In genomic region chr3L:377222-378071, dm6 we compare ENCODE assay signal across 1 fruit fly cellular context.
TF ChIP-seq lines count a peak whose summit lies in the region.

No protein-coding gene starts in this region.

TF ChIP-seq in whole organism, embryonic, 481 proteins besides CTCF, POLR2A, EP300 and RAD21 (continued from another document and continues in another):
- TF ChIP-seq NC2α (GFP tag; optimal IDR thresholded peaks at IDR 0.05; lab: Kevin White, UChicago) (no peak), CG14014 (GFP tag; IDR thresholded peaks at IDR 0.05; lab: Robert Waterston, UW) (peak; percentile 84), h (optimal IDR thresholded peaks at IDR 0.05; lab: Kevin White, UChicago) (no peak), Lim3 (GFP tag; IDR thresholded peaks at IDR 0.05; lab: Robert Waterston, UW) (no peak), CG11247 (GFP tag; IDR thresholded peaks at IDR 0.05; lab: Robert Waterston, UW) (peak; percentile 55; the same call in 1 of the 2 replicates), MESR4 (GFP tag; optimal IDR thresholded peaks at IDR 0.05; lab: Kevin White, UChicago) (peak; percentile 14), tna (GFP tag; IDR thresholded peaks at IDR 0.05; lab: Robert Waterston, UW; ENCODE audit: partially characterized antibody) (no peak), Optix (GFP tag; IDR thresholded peaks at IDR 0.05; lab: Robert Waterston, UW) (no peak), CG2120 (GFP tag; optimal IDR thresholded peaks at IDR 0.05; lab: Kevin White, UChicago) (peak; percentile 74), ken (GFP tag; IDR thresholded peaks at IDR 0.05; lab: Robert Waterston, UW) (peak; percentile 65; the same call in 2 of the 3 replicates), CG17802 (tag; optimal IDR thresholded peaks at IDR 0.05; lab: Kevin White, UChicago) (peak; percentile 40), exex (tag; optimal IDR thresholded peaks at IDR 0.05; lab: Kevin White, UChicago) (peak; percentile 74), CG13894 (tag; optimal IDR thresholded peaks at IDR 0.05; lab: Kevin White, UChicago) (peak; percentile 90), Nf-YA (GFP tag; IDR thresholded peaks at IDR 0.05; lab: Robert Waterston, UW) (no peak), tll (GFP tag; optimal IDR thresholded peaks at IDR 0.05; lab: Kevin White, UChicago) (no peak), phol (tag; optimal IDR thresholded peaks at IDR 0.05; lab: Kevin White, UChicago) (peak; percentile 94), CG3407 (GFP tag; optimal IDR thresholded peaks at IDR 0.05; lab: Kevin White, UChicago) (peak; percentile 85), CG6813 (GFP tag; optimal IDR thresholded peaks at IDR 0.05; lab: Kevin White, UChicago) (peak; percentile 93), CG12104 (GFP tag; optimal IDR thresholded peaks at IDR 0.05; lab: Kevin White, UChicago) (peak; percentile 81), seq (GFP tag; IDR thresholded peaks at IDR 0.05; lab: Robert Waterston, UW) (peak; percentile 78), Fer2 (tag; optimal IDR thresholded peaks at IDR 0.05; lab: Kevin White, UChicago) (peak; percentile 89), CG18764 (GFP tag; optimal IDR thresholded peaks at IDR 0.05; lab: Kevin White, UChicago) (peak; percentile 75), btn (GFP tag; optimal IDR thresholded peaks at IDR 0.05; lab: Kevin White, UChicago) (no peak), yki (optimal IDR thresholded peaks at IDR 0.05; lab: Kevin White, UChicago) (no peak), CG11560 (tag; IDR thresholded peaks at IDR 0.05; lab: Robert Waterston, UW) (peak; percentile 51; the same call in 2 of the 3 replicates), pan (optimal IDR thresholded peaks at IDR 0.05; lab: Kevin White, UChicago) (no peak), pan (GFP tag; optimal IDR thresholded peaks at IDR 0.05 in 1 of 2, IDR thresholded peaks at IDR 0.05 in 1 of 2) (peak in 1 of 2 experiments; percentile 85), CG15601 (tag; optimal IDR thresholded peaks at IDR 0.05; lab: Kevin White, UChicago) (peak; percentile 93), CG2889 (GFP tag; IDR thresholded peaks at IDR 0.05; lab: Robert Waterston, UW) (peak; percentile 74), Hr3 (GFP tag; optimal IDR thresholded peaks at IDR 0.05; lab: Kevin White, UChicago) (peak; percentile 84), Camta (GFP tag; optimal IDR thresholded peaks at IDR 0.05; lab: Kevin White, UChicago) (no peak), TFAM (GFP tag; optimal IDR thresholded peaks at IDR 0.05; lab: Kevin White, UChicago) (no peak), Lhr (GFP tag; optimal IDR thresholded peaks at IDR 0.05; lab: Kevin White, UChicago) (peak; percentile 75), CG6254 (GFP tag; optimal IDR thresholded peaks at IDR 0.05; lab: Kevin White, UChicago) (peak; percentile 89), jigr1 (GFP tag; IDR thresholded peaks at IDR 0.05; lab: Robert Waterston, UW) (no peak), E2f2 (GFP tag; IDR thresholded peaks at IDR 0.05; lab: Robert Waterston, UW) (peak; percentile 62), her (GFP tag; optimal IDR thresholded peaks at IDR 0.05; lab: Kevin White, UChicago) (no peak), ci (GFP tag; IDR thresholded peaks at IDR 0.05; lab: Robert Waterston, UW) (peak; percentile 64; the same call in 1 of the 3 replicates), p53 (GFP tag; optimal IDR thresholded peaks at IDR 0.05; lab: Kevin White, UChicago) (no peak), sim (GFP tag; IDR thresholded peaks at IDR 0.05; lab: Robert Waterston, UW) (peak; percentile 64; the same call in 1 of the 2 replicates), CG31224 (GFP tag; IDR thresholded peaks at IDR 0.05; lab: Robert Waterston, UW) (peak; percentile 45), HLHmδ (GFP tag; optimal IDR thresholded peaks at IDR 0.05; lab: Kevin White, UChicago) (peak; percentile 41), HmgZ (tag; optimal IDR thresholded peaks at IDR 0.05; lab: Kevin White, UChicago) (peak; percentile 66), CG8388 (GFP tag; optimal IDR thresholded peaks at IDR 0.05; lab: Kevin White, UChicago) (peak; percentile 92), dpn (GFP tag; optimal IDR thresholded peaks at IDR 0.05; lab: Kevin White, UChicago) (peak in 1 of 2 experiments; percentile 70), CG1024 (GFP tag; IDR thresholded peaks at IDR 0.05; lab: Robert Waterston, UW) (no peak; the same call in 1 of the 2 replicates), CG10654 (GFP tag; optimal IDR thresholded peaks at IDR 0.05; lab: Kevin White, UChicago) (peak; percentile 73), hth (optimal IDR thresholded peaks at IDR 0.05; lab: Kevin White, UChicago) (no peak), al (GFP tag; IDR thresholded peaks at IDR 0.05; lab: Robert Waterston, UW) (peak; percentile 48; the same call in 1 of the 2 replicates), Ravus (GFP tag; IDR thresholded peaks at IDR 0.05; lab: Robert Waterston, UW) (peak; percentile 25), Gug (GFP tag; IDR thresholded peaks at IDR 0.05; lab: Robert Waterston, UW) (peak; percentile 43; the same call in 1 of the 4 replicates), sisA (GFP tag; IDR thresholded peaks at IDR 0.05; lab: Robert Waterston, UW) (peak; percentile 50; the same call in 1 of the 2 replicates), Atf-2 (GFP tag; optimal IDR thresholded peaks at IDR 0.05; lab: Kevin White, UChicago) (no peak), CG14710 (tag; optimal IDR thresholded peaks at IDR 0.05; lab: Kevin White, UChicago) (peak; percentile 94), ato (GFP tag; IDR thresholded peaks at IDR 0.05; lab: Robert Waterston, UW; ENCODE audit: partially characterized antibody) (no peak; the same call in 1 of the 2 replicates), Dip3 (GFP tag; optimal IDR thresholded peaks at IDR 0.05; lab: Kevin White, UChicago) (peak; percentile 2), bcd (GFP tag; optimal IDR thresholded peaks at IDR 0.05; lab: Kevin White, UChicago) (peak; percentile 90), dimm (GFP tag; IDR thresholded peaks at IDR 0.05; lab: Robert Waterston, UW) (0 out of 2 replicates have a peak, but pooled peaks have one; percentile 26), gsb (GFP tag; IDR thresholded peaks at IDR 0.05; lab: Robert Waterston, UW) (peak; percentile 11; the same call in 1 of the 2 replicates), Hsf (GFP tag; optimal IDR thresholded peaks at IDR 0.05; lab: Kevin White, UChicago) (peak; percentile 46), bab2 (GFP tag; optimal IDR thresholded peaks at IDR 0.05; lab: Kevin White, UChicago) (peak; percentile 9), ttk (GFP tag; IDR thresholded peaks at IDR 0.05; lab: Robert Waterston, UW) (peak; percentile 60), Asciz (GFP tag; optimal IDR thresholded peaks at IDR 0.05; lab: Kevin White, UChicago) (peak; percentile 83), Mrtf (GFP tag; IDR thresholded peaks at IDR 0.05; lab: Robert Waterston, UW) (peak; percentile 38; the same call in 1 of the 3 replicates), Dbx (GFP tag; IDR thresholded peaks at IDR 0.05; lab: Robert Waterston, UW) (peak; percentile 71; the same call in 2 of the 3 replicates), CG8944 (GFP tag; optimal IDR thresholded peaks at IDR 0.05; lab: Kevin White, UChicago) (no peak), zen2 (GFP tag; IDR thresholded peaks at IDR 0.05; lab: Robert Waterston, UW; ENCODE audit: partially characterized antibody) (peak; percentile 42; the same call in 1 of the 3 replicates), Usf (GFP tag; optimal IDR thresholded peaks at IDR 0.05; lab: Kevin White, UChicago) (peak; percentile 75), org-1 (GFP tag; optimal IDR thresholded peaks at IDR 0.05; lab: Kevin White, UChicago) (peak; percentile 86), C15 (GFP tag; IDR thresholded peaks at IDR 0.05; lab: Robert Waterston, UW) (0 out of 3 replicates have a peak, but pooled peaks have one; percentile 53), D19A (tag; optimal IDR thresholded peaks at IDR 0.05; lab: Kevin White, UChicago) (peak; percentile 89), CG16863 (GFP tag; optimal IDR thresholded peaks at IDR 0.05; lab: Kevin White, UChicago) (no peak), vfl (GFP tag; optimal IDR thresholded peaks at IDR 0.05; lab: Kevin White, UChicago) (peak; percentile 21), Elba2 (GFP tag; optimal IDR thresholded peaks at IDR 0.05; lab: Kevin White, UChicago) (no peak), CG6654 (GFP tag; optimal IDR thresholded peaks at IDR 0.05; lab: Kevin White, UChicago) (peak; percentile 81), Oli (tag; optimal IDR thresholded peaks at IDR 0.05; lab: Kevin White, UChicago) (peak; percentile 94), Nf-YC (tag; optimal IDR thresholded peaks at IDR 0.05; lab: Kevin White, UChicago) (no peak), CG5953 (GFP tag; IDR thresholded peaks at IDR 0.05; lab: Robert Waterston, UW) (no peak), lov (optimal IDR thresholded peaks at IDR 0.05; lab: Kevin White, UChicago) (no peak), lov (GFP tag; IDR thresholded peaks at IDR 0.05; lab: Robert Waterston, UW) (no peak), slou (GFP tag; optimal IDR thresholded peaks at IDR 0.05; lab: Kevin White, UChicago) (peak; percentile 44), ind (GFP tag; optimal IDR thresholded peaks at IDR 0.05; lab: Kevin White, UChicago) (peak; percentile 79), CG12391 (tag; optimal IDR thresholded peaks at IDR 0.05; lab: Kevin White, UChicago) (peak; percentile 94), CG14965 (GFP tag; optimal IDR thresholded peaks at IDR 0.05; lab: Kevin White, UChicago; ENCODE audit: borderline replicate concordance) (no peak), CG9797 (GFP tag; optimal IDR thresholded peaks at IDR 0.05; lab: Kevin White, UChicago) (peak; percentile 18), CG16813 (GFP tag; IDR thresholded peaks at IDR 0.05; lab: Robert Waterston, UW; ENCODE audit: partially characterized antibody) (no peak), CG16779 (GFP tag; IDR thresholded peaks at IDR 0.05; lab: Robert Waterston, UW) (no peak), Six4 (GFP tag; optimal IDR thresholded peaks at IDR 0.05; lab: Kevin White, UChicago) (peak; percentile 76), Ets65A (GFP tag; lab: Kevin White, UChicago) (no peak), Doc3 (GFP tag; IDR thresholded peaks at IDR 0.05; lab: Robert Waterston, UW; ENCODE audit: partially characterized antibody) (no peak), pros (GFP tag; optimal IDR thresholded peaks at IDR 0.05; lab: Kevin White, UChicago) (peak; percentile 43), Tbp (GFP tag; optimal IDR thresholded peaks at IDR 0.05; lab: Kevin White, UChicago) (no peak), CG30403 (GFP tag; optimal IDR thresholded peaks at IDR 0.05; lab: Kevin White, UChicago) (peak; percentile 90), CG7357 (GFP tag; IDR thresholded peaks at IDR 0.05; lab: Robert Waterston, UW) (peak; percentile 75), HLH3B (GFP tag; IDR thresholded peaks at IDR 0.05; lab: Robert Waterston, UW) (peak; percentile 76), CG13775 (GFP tag; optimal IDR thresholded peaks at IDR 0.05; lab: Kevin White, UChicago) (peak; percentile 86), CG9932 (GFP tag; IDR thresholded peaks at IDR 0.05; lab: Robert Waterston, UW) (peak; percentile 64), vnd (GFP tag; IDR thresholded peaks at IDR 0.05; lab: Robert Waterston, UW; ENCODE audit: partially characterized antibody) (no peak), CG6683 (GFP tag; optimal IDR thresholded peaks at IDR 0.05; lab: Kevin White, UChicago) (peak; percentile 92), CG4707 (GFP tag; optimal IDR thresholded peaks at IDR 0.05; lab: Kevin White, UChicago) (peak; percentile 70), mam (GFP tag; optimal IDR thresholded peaks at IDR 0.05; lab: Kevin White, UChicago) (no peak), CG17359 (tag; optimal IDR thresholded peaks at IDR 0.05; lab: Kevin White, UChicago) (peak; percentile 91), pnt (GFP tag; optimal IDR thresholded peaks at IDR 0.05; lab: Kevin White, UChicago) (no peak), ems (GFP tag; optimal IDR thresholded peaks at IDR 0.05; lab: Kevin White, UChicago) (peak; percentile 25), vvl (GFP tag; IDR thresholded peaks at IDR 0.05; lab: Robert Waterston, UW) (peak; percentile 46; the same call in 1 of the 2 replicates), Bteb2 (GFP tag; optimal IDR thresholded peaks at IDR 0.05; lab: Kevin White, UChicago) (peak; percentile 24), Rfx (GFP tag; IDR thresholded peaks at IDR 0.05; lab: Robert Waterston, UW) (peak; percentile 79), Adf1 (GFP tag; IDR thresholded peaks at IDR 0.05; lab: Robert Waterston, UW) (peak; percentile 6; the same call in 1 of the 2 replicates), stwl (tag; optimal IDR thresholded peaks at IDR 0.05; lab: Kevin White, UChicago) (no peak), sug (tag; optimal IDR thresholded peaks at IDR 0.05; lab: Kevin White, UChicago) (peak; percentile 89), sd (tag; optimal IDR thresholded peaks at IDR 0.05; lab: Kevin White, UChicago) (no peak), HLH54F (GFP tag; optimal IDR thresholded peaks at IDR 0.05; lab: Kevin White, UChicago) (no peak), Atf3 (GFP tag; optimal IDR thresholded peaks at IDR 0.05; lab: Kevin White, UChicago) (no peak), crc (GFP tag; optimal IDR thresholded peaks at IDR 0.05; lab: Kevin White, UChicago) (no peak), CG7745 (tag; optimal IDR thresholded peaks at IDR 0.05; lab: Kevin White, UChicago) (no peak), prd (optimal IDR thresholded peaks at IDR 0.05; lab: Kevin White, UChicago) (no peak), prd (GFP tag; IDR thresholded peaks at IDR 0.05; lab: Robert Waterston, UW) (peak; percentile 72), gsb-n (tag; optimal IDR thresholded peaks at IDR 0.05; lab: Kevin White, UChicago) (peak; percentile 86), danr (GFP tag; IDR thresholded peaks at IDR 0.05; lab: Robert Waterston, UW) (peak; percentile 75), CG7556 (GFP tag; optimal IDR thresholded peaks at IDR 0.05; lab: Kevin White, UChicago) (peak; percentile 98), mirr (GFP tag; optimal IDR thresholded peaks at IDR 0.05; lab: Kevin White, UChicago) (no peak), mld (GFP tag; IDR thresholded peaks at IDR 0.05; lab: Robert Waterston, UW; ENCODE audit: partially characterized antibody) (0 out of 3 replicates have a peak, but pooled peaks have one; percentile 34), ftz-f1 (GFP tag; optimal IDR thresholded peaks at IDR 0.05; lab: Kevin White, UChicago) (no peak), CG17385 (GFP tag; optimal IDR thresholded peaks at IDR 0.05; lab: Kevin White, UChicago) (peak; percentile 90), CG9437 (GFP tag; optimal IDR thresholded peaks at IDR 0.05; lab: Kevin White, UChicago) (peak; percentile 79), grn (GFP tag; optimal IDR thresholded peaks at IDR 0.05; lab: Kevin White, UChicago) (no peak), wek (GFP tag; optimal IDR thresholded peaks at IDR 0.05; lab: Kevin White, UChicago) (peak; percentile 34), Dip2 (GFP tag; IDR thresholded peaks at IDR 0.05; lab: Robert Waterston, UW) (no peak), Trl (optimal IDR thresholded peaks at IDR 0.05; lab: Kevin White, UChicago) (peak in 1 of 2 experiments; percentile 46), Trl (GFP tag; optimal IDR thresholded peaks at IDR 0.05; lab: Kevin White, UChicago) (no peak)
